Fruit fly (Drosophila melanogaster) whole organism, embryonic: ENCODE data around the gene yellow-e3.

Experiments used
- Ada2b ChIP-seq: fragments of 200-800 bp; sonication (Bioruptor generic); IDR thresholded peaks from 2 replicates; pipeline ENCODE4 v1.3.6; 2022; ENCODE audit warnings: missing biosample characterization, missing genetic modification characterization
- BtbVII ChIP-seq: fragments of 200-800 bp; sonication (Bioruptor generic); optimal IDR thresholded peaks from 3 replicates; lab custom pipeline; 2017; ENCODE audit warnings: missing biosample characterization, mild to moderate bottlenecking, missing genetic modification characterization
- CG10654 ChIP-seq: fragments of 200-800 bp; sonication (Bioruptor generic); optimal IDR thresholded peaks from 2 replicates; lab custom pipeline; 2016; ENCODE audit warnings: missing biosample characterization, missing genetic modification characterization
- CG11085 ChIP-seq: fragments of 200-800 bp; sonication (Bioruptor generic); IDR thresholded peaks from 2 replicates; pipeline ENCODE4 v1.3.6; 2022; ENCODE audit warnings: missing biosample characterization, missing genetic modification characterization
- CG11695 ChIP-seq: fragments of 200-800 bp; sonication (Bioruptor generic); IDR thresholded peaks from 3 replicates; pipeline ENCODE4 v1.3.6; 2022; ENCODE audit warnings: missing biosample characterization, missing genetic modification characterization
- CG12769 ChIP-seq: fragments of 200-800 bp; sonication (Bioruptor generic); optimal IDR thresholded peaks from 2 replicates; lab custom pipeline; 2019; ENCODE audit warnings: missing biosample characterization, mild to moderate bottlenecking, missing genetic modification characterization, moderate library complexity
- CG17802 ChIP-seq: fragments of 200-800 bp; sonication (Bioruptor generic); optimal IDR thresholded peaks from 2 replicates; lab custom pipeline; 2018; ENCODE audit warnings: missing biosample characterization, mild to moderate bottlenecking, missing genetic modification characterization, moderate library complexity
- CG1832 ChIP-seq: fragments of 200-800 bp; sonication (Bioruptor generic); optimal IDR thresholded peaks from 2 replicates; lab custom pipeline; 2017; ENCODE audit warnings: missing biosample characterization, mild to moderate bottlenecking, missing genetic modification characterization, inconsistent platforms
- CG2120 ChIP-seq: fragments of 200-800 bp; sonication (Bioruptor generic); optimal IDR thresholded peaks from 3 replicates; lab custom pipeline; 2016; ENCODE audit warnings: missing biosample characterization, missing genetic modification characterization
- CG2202 ChIP-seq: fragments of 200-800 bp; sonication (Bioruptor generic); optimal IDR thresholded peaks from 2 replicates; lab custom pipeline; 2018; ENCODE audit warnings: missing biosample characterization, mild to moderate bottlenecking, missing genetic modification characterization
- CG32767 ChIP-seq: fragments of 200-800 bp; sonication (Bioruptor generic); IDR thresholded peaks from 2 replicates; pipeline ENCODE4 v1.3.6; 2022; ENCODE audit warnings: missing biosample characterization, missing genetic modification characterization
- CG43689 ChIP-seq: fragments of 200-800 bp; sonication (Bioruptor generic); IDR thresholded peaks from 2 replicates; pipeline ENCODE4 v1.3.6; 2022; ENCODE audit warnings: missing biosample characterization, missing genetic modification characterization
- CG4730 ChIP-seq: fragments of 200-800 bp; sonication (Bioruptor generic); IDR thresholded peaks from 2 replicates; pipeline ENCODE4 v1.3.6; 2022; ENCODE audit warnings: missing biosample characterization, missing genetic modification characterization
- CG5953 ChIP-seq: fragments of 200-800 bp; sonication (Bioruptor generic); IDR thresholded peaks from 2 replicates; pipeline ENCODE4 v1.3.6; 2022; ENCODE audit warnings: missing biosample characterization, missing genetic modification characterization
- CG7839 ChIP-seq: fragments of 200-800 bp; sonication (Bioruptor generic); optimal IDR thresholded peaks from 3 replicates; lab custom pipeline; 2018; ENCODE audit warnings: missing biosample characterization, mild to moderate bottlenecking, missing genetic modification characterization, moderate library complexity
- Camta ChIP-seq: fragments of 200-800 bp; sonication (Bioruptor generic); optimal IDR thresholded peaks from 2 replicates; lab custom pipeline; 2016; ENCODE audit warnings: missing biosample characterization, missing genetic modification characterization
- D19B ChIP-seq: fragments of 200-800 bp; sonication (Bioruptor generic); optimal IDR thresholded peaks from 2 replicates; lab custom pipeline; 2017; ENCODE audit warnings: missing biosample characterization, mild to moderate bottlenecking, missing genetic modification characterization
- Dad ChIP-seq: fragments of 200-800 bp; sonication (Bioruptor generic); optimal IDR thresholded peaks from 3 replicates; lab custom pipeline; 2016; ENCODE audit warnings: missing biosample characterization, missing genetic modification characterization
- Dbx ChIP-seq: fragments of 200-800 bp; sonication (Bioruptor generic); IDR thresholded peaks from 3 replicates; pipeline ENCODE4 v1.3.6; 2022; ENCODE audit warnings: missing biosample characterization, missing genetic modification characterization
- Fer2 ChIP-seq: fragments of 200-800 bp; sonication (Bioruptor generic); optimal IDR thresholded peaks from 2 replicates; lab custom pipeline; 2018; ENCODE audit warnings: missing biosample characterization, mild to moderate bottlenecking, missing genetic modification characterization, moderate library complexity
- Hand ChIP-seq: fragments of 200-800 bp; sonication (Bioruptor generic); optimal IDR thresholded peaks from 2 replicates; lab custom pipeline; 2017; ENCODE audit warnings: mild to moderate bottlenecking, missing biosample characterization, missing genetic modification reagents, missing genetic modification characterization
- Opbp ChIP-seq: fragments of 200-800 bp; sonication (Bioruptor generic); IDR thresholded peaks from 3 replicates; pipeline ENCODE4 v1.3.6; 2022; ENCODE audit warnings: missing biosample characterization, missing genetic modification characterization; ENCODE audit not compliant: partially characterized antibody
- Spps ChIP-seq: fragments of 200-800 bp; sonication (Bioruptor generic); optimal IDR thresholded peaks from 2 replicates; lab custom pipeline; 2018; ENCODE audit warnings: missing biosample characterization, mild to moderate bottlenecking, missing genetic modification characterization
- Xbp1 ChIP-seq: fragments of 200-800 bp; sonication (Bioruptor generic); optimal IDR thresholded peaks from 3 replicates; lab custom pipeline; 2016; ENCODE audit warnings: missing biosample characterization, mild to moderate bottlenecking, missing genetic modification characterization
- ab ChIP-seq: fragments of 200-800 bp; sonication (Bioruptor generic); optimal IDR thresholded peaks from 2 replicates; lab custom pipeline; 2016; ENCODE audit warnings: missing biosample characterization, missing genetic modification characterization
- ara ChIP-seq: fragments of 200-800 bp; sonication (Bioruptor generic); IDR thresholded peaks from 2 replicates; pipeline ENCODE4 v1.3.6; 2022; ENCODE audit warnings: missing biosample characterization, missing genetic modification characterization
- az2 ChIP-seq: fragments of 200-800 bp; sonication (Bioruptor generic); optimal IDR thresholded peaks from 3 replicates; lab custom pipeline; 2016; ENCODE audit warnings: missing biosample characterization, missing genetic modification characterization
- bigmax ChIP-seq: fragments of 200-800 bp; sonication (Bioruptor generic); optimal IDR thresholded peaks from 2 replicates; lab custom pipeline; 2018; ENCODE audit warnings: missing biosample characterization, mild to moderate bottlenecking, missing genetic modification characterization
- chn ChIP-seq: fragments of 200-800 bp; sonication (Bioruptor generic); optimal IDR thresholded peaks from 2 replicates; lab custom pipeline; 2016; ENCODE audit warnings: missing biosample characterization, missing genetic modification characterization
- crol ChIP-seq: fragments of 200-800 bp; sonication (Bioruptor generic); IDR thresholded peaks from 2 replicates; pipeline ENCODE4 v1.3.6; 2022; ENCODE audit warnings: missing biosample characterization, missing genetic modification characterization
- da ChIP-seq: fragments of 200-800 bp; sonication (Bioruptor generic); optimal IDR thresholded peaks from 2 replicates; lab custom pipeline; 2016; ENCODE audit warnings: missing biosample characterization, missing genetic modification characterization
- dpn ChIP-seq, 2 experiments: fragments of 200-800 bp; sonication (Bioruptor generic); optimal IDR thresholded peaks; 3 replicates each; lab custom pipeline; 2016; ENCODE audit warnings: missing biosample characterization in 2 of 2, missing genetic modification characterization in 2 of 2
- esg ChIP-seq: fragments of 200-800 bp; sonication (Bioruptor generic); conservative IDR thresholded peaks from 2 replicates; pipeline ENCODE4 v1.3.6; 2022; ENCODE audit warnings: missing biosample characterization, missing genetic modification characterization
- eyg ChIP-seq: fragments of 200-800 bp; sonication (Bioruptor generic); optimal IDR thresholded peaks from 3 replicates; lab custom pipeline; 2016; ENCODE audit warnings: missing biosample characterization, missing genetic modification characterization
- fd3F ChIP-seq: fragments of 200-800 bp; sonication (Bioruptor generic); optimal IDR thresholded peaks from 2 replicates; lab custom pipeline; 2018; ENCODE audit warnings: missing biosample characterization, mild to moderate bottlenecking, missing genetic modification characterization, moderate library complexity
- gsb ChIP-seq: fragments of 200-800 bp; sonication (Bioruptor generic); IDR thresholded peaks from 2 replicates; pipeline ENCODE4 v1.3.6; 2022; ENCODE audit warnings: missing biosample characterization, missing genetic modification characterization
- gt ChIP-seq: fragments of 200-800 bp; sonication (Bioruptor generic); IDR thresholded peaks from 2 replicates; pipeline ENCODE4 v1.3.6; 2022; ENCODE audit warnings: missing biosample characterization, missing genetic modification characterization
- kay ChIP-seq: fragments of 200-800 bp; sonication (Bioruptor generic); optimal IDR thresholded peaks from 2 replicates; lab custom pipeline; 2016; ENCODE audit warnings: missing biosample characterization, missing genetic modification characterization
- ken ChIP-seq: fragments of 200-800 bp; sonication (Bioruptor generic); IDR thresholded peaks from 3 replicates; pipeline ENCODE4 v1.3.6; 2022; ENCODE audit warnings: missing biosample characterization, missing genetic modification characterization
- nau ChIP-seq: fragments of 200-800 bp; sonication (Bioruptor generic); optimal IDR thresholded peaks from 3 replicates; lab custom pipeline; 2017; ENCODE audit warnings: missing biosample characterization, mild to moderate bottlenecking, missing genetic modification characterization, missing genetic modification reagents
- nerfin-1 ChIP-seq: fragments of 200-800 bp; sonication (Bioruptor generic); optimal IDR thresholded peaks from 3 replicates; lab custom pipeline; 2019; ENCODE audit warnings: missing biosample characterization, mild to moderate bottlenecking, missing genetic modification characterization, moderate library complexity
- onecut ChIP-seq: fragments of 200-800 bp; sonication (Bioruptor generic); IDR thresholded peaks from 2 replicates; pipeline ENCODE4 v1.3.6; 2022; ENCODE audit warnings: missing biosample characterization, missing genetic modification characterization
- pita ChIP-seq: fragments of 200-800 bp; sonication (Bioruptor generic); optimal IDR thresholded peaks from 2 replicates; lab custom pipeline; 2017; ENCODE audit warnings: missing biosample characterization, mild to moderate bottlenecking, missing genetic modification characterization
- ro ChIP-seq: fragments of 200-800 bp; sonication (Bioruptor generic); IDR thresholded peaks from 2 replicates; pipeline ENCODE4 v1.3.6; 2022; ENCODE audit warnings: missing biosample characterization, missing genetic modification characterization
- slp2 ChIP-seq: fragments of 200-800 bp; sonication (Bioruptor generic); optimal IDR thresholded peaks from 2 replicates; lab custom pipeline; 2016; ENCODE audit warnings: missing biosample characterization, missing genetic modification characterization
- sob ChIP-seq: fragments of 200-800 bp; sonication (Bioruptor generic); IDR thresholded peaks from 2 replicates; pipeline ENCODE4 v1.3.6; 2022; ENCODE audit warnings: missing biosample characterization, missing genetic modification characterization
- sug ChIP-seq: fragments of 200-800 bp; optimal IDR thresholded peaks from 2 replicates; lab custom pipeline; 2019; ENCODE audit warnings: missing biosample characterization, mild to moderate bottlenecking, missing genetic modification characterization, moderate library complexity
- tup ChIP-seq: fragments of 200-800 bp; sonication (Bioruptor generic); optimal IDR thresholded peaks from 2 replicates; lab custom pipeline; 2016; ENCODE audit warnings: missing biosample characterization, mild to moderate bottlenecking, missing genetic modification characterization, moderate library complexity
- zen2 ChIP-seq: fragments of 200-800 bp; sonication (Bioruptor generic); IDR thresholded peaks from 3 replicates; pipeline ENCODE4 v1.3.6; 2022; ENCODE audit warnings: missing biosample characterization, missing genetic modification characterization; ENCODE audit not compliant: partially characterized antibody

yellow-e3 gene

DNA sequence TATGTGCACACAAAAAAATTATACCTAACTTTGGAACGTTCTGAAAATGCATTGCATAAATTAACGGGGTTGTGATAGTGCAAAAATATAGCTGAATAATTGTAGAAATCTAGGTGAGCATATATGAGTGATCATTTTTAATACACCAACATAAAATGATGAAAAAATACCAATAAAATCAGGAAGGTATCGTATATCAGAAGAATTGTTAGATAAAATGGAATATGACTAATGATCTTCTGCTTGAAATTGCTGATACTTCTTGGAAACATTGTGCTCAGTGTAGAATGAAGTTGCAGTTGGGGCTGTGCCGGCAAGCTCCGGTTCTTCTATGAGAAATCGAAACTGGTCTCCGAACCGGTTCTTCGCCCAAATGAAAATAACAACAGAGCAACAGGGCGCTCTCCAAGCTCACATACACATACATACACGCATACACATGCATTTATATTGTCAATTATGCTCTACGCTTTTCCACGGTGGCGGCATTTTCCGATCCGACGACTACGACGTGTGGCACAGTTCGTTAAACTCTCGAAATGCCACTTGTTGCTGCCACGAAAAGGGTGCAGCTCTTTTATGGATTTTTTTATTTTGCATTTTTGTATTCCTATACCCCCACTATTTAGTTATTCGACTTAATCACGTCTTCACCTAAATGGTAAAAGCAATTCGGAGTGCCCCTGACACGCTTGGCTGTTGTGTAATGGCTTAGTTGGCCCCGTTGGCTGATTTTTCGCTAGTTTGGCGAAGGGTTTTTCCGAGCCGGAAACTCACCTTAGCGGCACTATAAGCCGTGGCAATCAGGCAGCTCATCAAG is 3.6 kb downstream of the yellow-e3 start (continued):
- TF ChIP-seq Xbp1 (GFP tag; lab: Kevin White, UChicago) (peak; percentile 90), zen2 (GFP tag; lab: Robert Waterston, UW) (no peak), Ada2b (peak; percentile 75), Fer2 (peak; percentile 27), CG11695 (GFP tag; lab: Robert Waterston, UW) (peak; percentile 91), D19B (GFP tag; lab: Kevin White, UChicago) (peak; percentile 71), CG4730 (peak; percentile 78), Dbx (GFP tag; lab: Robert Waterston, UW) (peak; percentile 42; the same call in 1 of the 3 replicates), chn (GFP tag; lab: Kevin White, UChicago) (peak; percentile 91), BtbVII (peak; percentile 75), Dad (GFP tag; lab: Kevin White, UChicago) (peak; percentile 84), ro (GFP tag; lab: Robert Waterston, UW) (peak; percentile 71; the same call in 1 of the 2 replicates), ab (GFP tag; lab: Kevin White, UChicago) (peak; percentile 52), da (GFP tag; lab: Kevin White, UChicago) (peak; percentile 76), kay (GFP tag; lab: Kevin White, UChicago) (peak; percentile 69), ara (GFP tag; lab: Robert Waterston, UW) (peak; percentile 88), CG7839 (tag; lab: Kevin White, UChicago) (peak; percentile 95), slp2 (peak; percentile 77), CG1832 (GFP tag; lab: Kevin White, UChicago) (no peak), pita (GFP tag; lab: Kevin White, UChicago) (no peak), esg (GFP tag; lab: Robert Waterston, UW) (peak; percentile 86), CG43689 (GFP tag; lab: Robert Waterston, UW) (peak; percentile 39; the same call in 1 of the 2 replicates), Camta (GFP tag; lab: Kevin White, UChicago) (peak; percentile 89), CG11085 (no peak), eyg (GFP tag; lab: Kevin White, UChicago) (peak; percentile 76), ken (GFP tag; lab: Robert Waterston, UW) (no peak; the same call in 2 of the 3 replicates), gsb (GFP tag; lab: Robert Waterston, UW) (peak; percentile 68), CG17802 (tag; lab: Kevin White, UChicago) (peak; percentile 69), CG10654 (GFP tag; lab: Kevin White, UChicago) (peak; percentile 85), sug (tag; lab: Kevin White, UChicago) (peak; percentile 76), onecut (peak; percentile 53), nerfin-1 (tag; lab: Kevin White, UChicago) (peak; percentile 84), crol (GFP tag; lab: Robert Waterston, UW) (no peak), CG32767 (GFP tag; lab: Robert Waterston, UW) (peak; percentile 86), bigmax (no peak), CG5953 (peak; percentile 70), tup (peak; percentile 54), nau (GFP tag; lab: Kevin White, UChicago) (peak; percentile 76), gt (GFP tag; lab: Robert Waterston, UW) (0 out of 2 replicates have a peak, but pooled peaks have one; percentile 31), Spps (tag; lab: Kevin White, UChicago) (peak; percentile 78), fd3F (GFP tag; lab: Kevin White, UChicago) (peak; percentile 80), Opbp (GFP tag; lab: Robert Waterston, UW) (no peak), az2 (GFP tag; lab: Kevin White, UChicago) (peak; percentile 90), dpn (GFP tag; optimal IDR thresholded peaks at IDR 0.05; lab: Kevin White, UChicago) (peak; percentile 90 to 92), CG2120 (GFP tag; lab: Kevin White, UChicago) (peak; percentile 92), Hand (GFP tag; lab: Kevin White, UChicago) (peak; percentile 68), CG12769 (tag; lab: Kevin White, UChicago) (peak; percentile 85), CG2202 (tag; lab: Kevin White, UChicago) (peak; percentile 89), sob (peak; percentile 80)
